Fruit fly (Drosophila melanogaster): ENCODE data around the gene elav.

Gene elav

DNA sequence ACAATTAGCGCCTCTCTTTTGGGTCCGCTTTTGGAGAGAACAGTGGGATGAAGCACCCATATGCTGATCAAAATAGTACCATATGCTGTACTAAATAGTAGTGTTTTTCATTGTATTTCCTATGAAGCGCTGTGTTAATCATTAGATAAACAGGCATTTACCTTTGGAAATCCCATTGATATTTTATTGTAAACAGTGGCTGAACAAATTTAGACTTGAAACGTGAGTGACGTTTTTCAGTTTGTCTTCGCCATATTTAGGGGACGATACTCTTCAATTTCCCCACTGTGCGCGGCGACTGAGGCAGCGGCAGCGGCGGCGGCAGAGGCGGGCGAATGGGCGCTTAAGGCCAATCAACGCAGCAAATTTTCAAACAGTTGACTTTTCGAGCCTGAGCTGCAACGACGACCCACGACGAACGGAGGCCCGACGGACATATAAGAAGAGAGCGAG is 23.4 kb downstream of the elav start (continued):
- TF ChIP-seq nerfin-2 (GFP tag; IDR thresholded peaks at IDR 0.05; ENCODE audit: partially characterized antibody) (0 out of 2 replicates have a peak, but pooled peaks have one; percentile 19), CG4730 (GFP tag; IDR thresholded peaks at IDR 0.05) (peak; percentile 50), Meics (GFP tag; optimal IDR thresholded peaks at IDR 0.05) (peak; percentile 92), E2f2 (GFP tag; IDR thresholded peaks at IDR 0.05) (peak; percentile 59; the same call in 1 of the 2 replicates), grau (tag; optimal IDR thresholded peaks at IDR 0.05) (peak; percentile 87), CG3281 (GFP tag; optimal IDR thresholded peaks at IDR 0.05) (peak; percentile 93), z (GFP tag; IDR thresholded peaks at IDR 0.05) (no peak), luna (GFP tag; optimal IDR thresholded peaks at IDR 0.05) (peak; percentile 76), jing (GFP tag; optimal IDR thresholded peaks at IDR 0.05) (peak; percentile 49), CHES-1-like (GFP tag; optimal IDR thresholded peaks at IDR 0.05) (peak; percentile 81), ab (GFP tag; optimal IDR thresholded peaks at IDR 0.05) (no peak), bsh (GFP tag; optimal IDR thresholded peaks at IDR 0.05) (peak; percentile 53 to 66), kay (GFP tag; optimal IDR thresholded peaks at IDR 0.05) (peak; percentile 57), CG14050 (GFP tag; IDR thresholded peaks at IDR 0.05) (peak; percentile 41; the same call in 1 of the 3 replicates), CG11695 (GFP tag; IDR thresholded peaks at IDR 0.05) (peak; percentile 82; the same call in 2 of the 3 replicates), CG17359 (tag; optimal IDR thresholded peaks at IDR 0.05) (peak; percentile 80), CG2712 (tag; optimal IDR thresholded peaks at IDR 0.05) (peak; percentile 73), CG5180 (GFP tag; optimal IDR thresholded peaks at IDR 0.05) (peak; percentile 35), croc (GFP tag; conservative IDR thresholded peaks at IDR 0.05) (peak; percentile 49; the same call in 2 of the 3 replicates), CG2202 (tag; optimal IDR thresholded peaks at IDR 0.05) (peak; percentile 52), tup (GFP tag; optimal IDR thresholded peaks at IDR 0.05) (peak; percentile 61), cas (GFP tag; IDR thresholded peaks at IDR 0.05) (peak; percentile 42; the same call in 1 of the 2 replicates), Spps (tag; optimal IDR thresholded peaks at IDR 0.05) (peak; percentile 20), bcd (GFP tag; optimal IDR thresholded peaks at IDR 0.05) (peak; percentile 83), slp2 (GFP tag; optimal IDR thresholded peaks at IDR 0.05) (peak; percentile 59), ac (GFP tag; optimal IDR thresholded peaks at IDR 0.05) (peak; percentile 9), gro (GFP tag; optimal IDR thresholded peaks at IDR 0.05) (peak; percentile 92), Six4 (GFP tag; optimal IDR thresholded peaks at IDR 0.05) (peak; percentile 75), CG15479 (GFP tag; optimal IDR thresholded peaks at IDR 0.05) (no peak), Dfd (GFP tag; optimal IDR thresholded peaks at IDR 0.05) (no peak), ems (GFP tag; optimal IDR thresholded peaks at IDR 0.05) (peak; percentile 72), HLH54F (GFP tag; optimal IDR thresholded peaks at IDR 0.05) (peak; percentile 80), zen (tag; optimal IDR thresholded peaks at IDR 0.05) (peak; percentile 20), pfk (GFP tag; optimal IDR thresholded peaks at IDR 0.05) (peak; percentile 45), H2.0 (GFP tag; IDR thresholded peaks at IDR 0.05) (peak; percentile 21; the same call in 1 of the 2 replicates), ro (GFP tag; IDR thresholded peaks at IDR 0.05) (no peak), fd96Cb (tag; optimal IDR thresholded peaks at IDR 0.05) (peak; percentile 66), onecut (GFP tag; IDR thresholded peaks at IDR 0.05) (no peak; the same call in 1 of the 2 replicates), CG13287 (GFP tag; IDR thresholded peaks at IDR 0.05; ENCODE audit: partially characterized antibody) (peak; percentile 18), CG12299 (tag; optimal IDR thresholded peaks at IDR 0.05) (peak; percentile 89), klu (GFP tag; IDR thresholded peaks at IDR 0.05) (peak; percentile 48; the same call in 1 of the 2 replicates), CG8388 (GFP tag; optimal IDR thresholded peaks at IDR 0.05) (no peak), chinmo (GFP tag; IDR thresholded peaks at IDR 0.05; ENCODE audit: partially characterized antibody) (peak; percentile 77; the same call in 3 of the 4 replicates), pita (GFP tag; optimal IDR thresholded peaks at IDR 0.05) (no peak), CG16815 (GFP tag; optimal IDR thresholded peaks at IDR 0.05) (peak; percentile 57), CG9817 (tag; optimal IDR thresholded peaks at IDR 0.05) (peak; percentile 80), CG10462 (GFP tag; optimal IDR thresholded peaks at IDR 0.05) (peak; percentile 33), org-1 (GFP tag; optimal IDR thresholded peaks at IDR 0.05) (peak; percentile 90), CG4328 (GFP tag; optimal IDR thresholded peaks at IDR 0.05) (peak; percentile 81), Mes4 (GFP tag; optimal IDR thresholded peaks at IDR 0.05) (peak; percentile 70)

All from whole organism, embryonic.